Fruit fly (Drosophila melanogaster) whole organism, embryonic: Measurements from ENCODE around the gene CG31365.

ENCODE experiments used
- CG7987 ChIP-seq: fragments of 200-800 bp; sonication (Bioruptor generic); optimal IDR thresholded peaks from 2 replicates; lab custom pipeline; 2018; ENCODE audit warnings: missing biosample characterization, mild to moderate bottlenecking, missing genetic modification characterization, moderate library complexity
- hb ChIP-seq: fragments of 200-800 bp; sonication (Bioruptor generic); IDR thresholded peaks from 3 replicates; pipeline ENCODE4 v1.3.6; 2022; ENCODE audit warnings: missing biosample characterization, missing genetic modification characterization; ENCODE audit not compliant: partially characterized antibody

DNA sequence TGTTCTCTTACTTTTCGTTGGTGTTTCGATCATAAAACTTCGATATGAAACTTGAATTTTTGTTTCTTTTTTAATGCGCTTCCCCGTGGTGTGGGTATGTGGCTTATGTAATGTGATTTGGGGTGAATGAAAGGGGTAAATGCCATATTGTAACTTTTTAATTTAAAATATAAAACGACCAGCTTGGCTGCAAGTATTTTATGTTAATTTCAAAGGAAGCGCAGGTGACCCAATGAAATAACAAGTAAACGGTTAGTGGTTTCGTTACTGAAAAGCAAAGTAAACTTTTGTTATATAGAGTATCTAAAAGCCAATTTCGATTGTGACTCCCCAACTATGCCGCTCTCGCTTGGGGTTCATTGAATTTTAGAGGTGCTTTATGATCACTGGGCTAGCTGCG is 18.4 kb upstream of the CG31365 start:
- TF ChIP-seq CG7987 (GFP tag; lab: Kevin White, UChicago) (no peak), hb (GFP tag; lab: Robert Waterston, UW) (no peak)
